Worm (Caenorhabditis elegans): Measurements from ENCODE around the gene ZK381.8.

- no peak for TF ChIP-seq daf-16 (GFP tag; optimal IDR thresholded peaks at IDR 0.05)
- TF ChIP-seq daf-16 (tag; optimal IDR thresholded peaks at IDR 0.05), result no peak
- no peak for TF ChIP-seq unc-62 (GFP tag; optimal IDR thresholded peaks at IDR 0.05 in 1 of 2)
- TF ChIP-seq unc-62 (tag; optimal IDR thresholded peaks at IDR 0.05), result no peak
Observed at ce11 chrIV:7009531-7009930, 39.4 kb upstream of the ZK381.8 start, which contains the start of gene C25A8.2.
